Worm (Caenorhabditis elegans): Measurements from ENCODE around the gene F43C9.2.

DNA sequence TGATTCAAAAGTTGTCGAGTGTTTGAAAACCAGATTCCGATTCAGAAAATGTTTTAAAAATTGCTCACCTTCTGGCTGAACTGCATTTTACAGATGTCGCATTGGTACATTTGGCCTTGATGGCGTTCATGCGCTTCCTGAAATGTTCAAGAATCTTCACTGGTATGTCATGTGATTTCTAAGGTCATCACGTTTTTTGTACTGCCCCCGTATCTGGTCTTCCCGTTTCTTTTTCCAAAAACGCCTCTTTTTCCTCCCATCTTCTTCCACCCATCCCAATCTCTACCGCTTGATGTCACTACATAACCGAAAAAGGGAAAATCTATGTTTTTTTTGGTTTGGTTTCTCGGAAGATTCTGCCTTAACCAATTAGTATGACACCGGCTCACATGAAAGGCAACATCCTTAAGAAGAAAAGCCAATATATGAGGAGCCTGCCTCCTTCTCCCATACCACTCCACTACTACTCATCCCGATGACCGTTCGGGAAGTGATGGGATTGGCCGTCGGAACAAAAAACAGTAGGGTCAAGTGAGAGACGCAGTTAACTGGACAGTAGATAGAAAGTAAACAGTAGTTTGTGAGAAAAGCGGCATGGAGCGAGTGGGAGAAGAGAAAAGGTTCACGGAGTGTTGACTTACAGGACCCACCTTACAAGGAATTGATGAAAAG, 26.5 kb downstream of the F43C9.2 start:
- TF ChIP-seq lsy-2 (tag; optimal IDR thresholded peaks at IDR 0.05) (no peak), unc-39 (tag; optimal IDR thresholded peaks at IDR 0.05) (no peak), unc-62 (GFP tag; optimal IDR thresholded peaks at IDR 0.05) (no peak), nhr-12 (tag; optimal IDR thresholded peaks at IDR 0.05) (no peak)
